Worm (Caenorhabditis elegans) whole organism, mixed stage, embryonic: Measurements from ENCODE around the gene Y43F8B.14.

ENCODE experiments used
- bed-3 ChIP-seq: fragments of 200-800 bp; sonication (Bioruptor generic); optimal IDR thresholded peaks from 3 replicates; lab custom pipeline; 2018; ENCODE audit warnings: mild to moderate bottlenecking, missing genetic modification characterization, moderate library complexity, missing compliant biosample characterization
- ceh-39 ChIP-seq: fragments of 150-350 bp; optimal IDR thresholded peaks from 2 replicates; lab custom pipeline; 2014; ENCODE audit warnings: missing biosample characterization, missing genetic modification characterization
- ceh-43 ChIP-seq: fragments of 200-800 bp; sonication (Bioruptor generic); optimal IDR thresholded peaks from 2 replicates; lab custom pipeline; 2018; ENCODE audit warnings: mild to moderate bottlenecking, missing genetic modification characterization, moderate library complexity, missing compliant biosample characterization
- ceh-83 ChIP-seq: fragments of 200-800 bp; sonication (Bioruptor generic); optimal IDR thresholded peaks from 2 replicates; lab custom pipeline; 2018; ENCODE audit warnings: mild to moderate bottlenecking, missing genetic modification characterization, missing compliant biosample characterization
- ces-1 ChIP-seq: fragments of 150-350 bp; optimal IDR thresholded peaks from 2 replicates; lab custom pipeline; 2014; ENCODE audit warnings: missing biosample characterization, missing genetic modification reagents, missing genetic modification characterization
- cnd-1 ChIP-seq: fragments of 200-800 bp; sonication (Bioruptor generic); optimal IDR thresholded peaks from 2 replicates; lab custom pipeline; 2018; ENCODE audit warnings: mild to moderate bottlenecking, missing genetic modification characterization, missing compliant biosample characterization
- drap-1 ChIP-seq: fragments of 200-800 bp; sonication (Bioruptor generic); optimal IDR thresholded peaks from 3 replicates; lab custom pipeline; 2018; ENCODE audit warnings: mild to moderate bottlenecking, missing genetic modification characterization, missing compliant biosample characterization
- elt-1 ChIP-seq: sonication (generic microtip); optimal IDR thresholded peaks from 2 replicates; lab custom pipeline; 2017; ENCODE audit warnings: missing genetic modification characterization, mild to moderate bottlenecking, missing compliant biosample characterization, antibody characterized with exemption, moderate library complexity, borderline replicate concordance; ENCODE audit not compliant: insufficient read depth
- elt-3 ChIP-seq: fragments of 150-350 bp; optimal IDR thresholded peaks from 2 replicates; lab custom pipeline; 2014; ENCODE audit warnings: missing biosample characterization, missing genetic modification characterization
- flh-1 ChIP-seq: fragments of 200-800 bp; sonication (Bioruptor generic); optimal IDR thresholded peaks from 2 replicates; lab custom pipeline; 2018; ENCODE audit warnings: mild to moderate bottlenecking, missing genetic modification characterization, moderate library complexity, missing compliant biosample characterization
- ham-2 ChIP-seq: fragments of 200-800 bp; sonication (Bioruptor generic); optimal IDR thresholded peaks from 2 replicates; lab custom pipeline; 2018; ENCODE audit warnings: mild to moderate bottlenecking, missing genetic modification characterization, missing compliant biosample characterization
- hlh-1 ChIP-seq: fragments of 150-350 bp; optimal IDR thresholded peaks from 2 replicates; lab custom pipeline; 2014; ENCODE audit warnings: missing biosample characterization, missing genetic modification reagents, missing genetic modification characterization
- lin-32 ChIP-seq: fragments of 200-800 bp; sonication (Bioruptor generic); optimal IDR thresholded peaks from 2 replicates; lab custom pipeline; 2018; ENCODE audit warnings: mild to moderate bottlenecking, missing genetic modification characterization, missing compliant biosample characterization
- mab-5 ChIP-seq: fragments of 150-350 bp; optimal IDR thresholded peaks from 2 replicates; lab custom pipeline; 2014; ENCODE audit warnings: missing biosample characterization, missing genetic modification characterization
- mep-1 ChIP-seq: fragments of 150-350 bp; optimal IDR thresholded peaks from 2 replicates; lab custom pipeline; 2017; ENCODE audit warnings: missing biosample characterization, missing genetic modification reagents, missing genetic modification characterization, inconsistent platforms
- mls-2 ChIP-seq: sonication (generic microtip); optimal IDR thresholded peaks from 2 replicates; lab custom pipeline; 2016; ENCODE audit warnings: mild to moderate bottlenecking, missing genetic modification characterization, moderate library complexity, missing compliant biosample characterization
- nhr-12 ChIP-seq: fragments of 150-350 bp; optimal IDR thresholded peaks from 2 replicates; lab custom pipeline; 2014; ENCODE audit warnings: missing biosample characterization, missing genetic modification characterization
- nhr-2 ChIP-seq: fragments of 150-350 bp; optimal IDR thresholded peaks from 2 replicates; lab custom pipeline; 2014; ENCODE audit warnings: missing biosample characterization, missing genetic modification characterization
- nhr-237 ChIP-seq: fragments of 150-350 bp; optimal IDR thresholded peaks from 2 replicates; lab custom pipeline; 2014; ENCODE audit warnings: missing biosample characterization, missing genetic modification characterization
- nhr-28 ChIP-seq: fragments of 150-350 bp; optimal IDR thresholded peaks from 2 replicates; lab custom pipeline; 2014; ENCODE audit warnings: missing biosample characterization, missing genetic modification characterization
- nhr-76 ChIP-seq: sonication (generic microtip); optimal IDR thresholded peaks from 2 replicates; lab custom pipeline; 2017; ENCODE audit warnings: missing biosample characterization, missing genetic modification characterization
- pha-4 ChIP-seq: fragments of 150-350 bp; optimal IDR thresholded peaks from 2 replicates; lab custom pipeline; 2018; ENCODE audit warnings: missing biosample characterization, missing genetic modification reagents, missing genetic modification characterization
- sem-2 ChIP-seq: fragments of 200-800 bp; sonication (Bioruptor generic); optimal IDR thresholded peaks from 2 replicates; lab custom pipeline; 2018; ENCODE audit warnings: mild to moderate bottlenecking, missing genetic modification characterization, missing compliant biosample characterization
- sptf-1 ChIP-seq: sonication (generic microtip); optimal IDR thresholded peaks from 2 replicates; lab custom pipeline; 2017; ENCODE audit warnings: mild to moderate bottlenecking, missing genetic modification characterization, moderate library complexity, missing compliant biosample characterization
- tbx-8 ChIP-seq: fragments of 200-800 bp; sonication (Bioruptor generic); optimal IDR thresholded peaks from 2 replicates; lab custom pipeline; 2018; ENCODE audit warnings: mild to moderate bottlenecking, missing genetic modification characterization, moderate library complexity, missing compliant biosample characterization
- unc-120 ChIP-seq: sonication (generic microtip); optimal IDR thresholded peaks from 2 replicates; lab custom pipeline; 2017; ENCODE audit warnings: missing genetic modification characterization, missing compliant biosample characterization; ENCODE audit not compliant: poor library complexity, severe bottlenecking
- unc-62 ChIP-seq: fragments of 150-350 bp; optimal IDR thresholded peaks from 2 replicates; lab custom pipeline; 2014; ENCODE audit warnings: missing biosample characterization, missing genetic modification reagents, missing genetic modification characterization
- zip-8 ChIP-seq: fragments of 150-350 bp; optimal IDR thresholded peaks from 2 replicates; lab custom pipeline; 2014; ENCODE audit warnings: missing biosample characterization, missing genetic modification characterization
- ztf-11 ChIP-seq: fragments of 150-350 bp; optimal IDR thresholded peaks from 2 replicates; lab custom pipeline; 2014; ENCODE audit warnings: missing biosample characterization, missing genetic modification characterization

Gene Y43F8B.14

DNA sequence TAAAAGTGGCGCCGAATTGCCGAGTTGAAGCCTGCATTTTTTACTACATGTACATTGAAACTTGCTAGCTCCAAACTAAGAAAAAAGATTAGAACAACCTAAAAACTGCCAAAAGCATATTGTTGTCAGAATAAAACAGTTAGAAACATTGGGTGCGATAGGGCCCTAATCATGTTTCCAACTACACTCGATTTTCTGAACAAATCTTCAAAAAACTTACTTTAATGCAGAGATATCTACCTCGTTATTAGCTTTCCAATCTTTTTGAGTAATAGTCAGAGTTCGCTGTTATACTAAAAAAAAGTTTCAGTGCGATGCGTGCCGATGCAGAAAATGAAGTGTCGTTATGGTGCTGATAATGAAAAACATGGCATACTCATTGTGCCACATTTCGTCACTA lies at the start of gene Y43F8B.14, which contains the start of gene Y43F8B.13:
TSS of gene Y43F8B.14 (minus strand) at position 322 of the 400 bp plus-strand sequence.
TSS of gene Y43F8B.13 (plus strand) at position 301 of the 400 bp plus-strand sequence.
- no peak for TF ChIP-seq mls-2
- no peak for TF ChIP-seq lin-32 (GFP tag; lab: Kevin White, UChicago)

DNA sequence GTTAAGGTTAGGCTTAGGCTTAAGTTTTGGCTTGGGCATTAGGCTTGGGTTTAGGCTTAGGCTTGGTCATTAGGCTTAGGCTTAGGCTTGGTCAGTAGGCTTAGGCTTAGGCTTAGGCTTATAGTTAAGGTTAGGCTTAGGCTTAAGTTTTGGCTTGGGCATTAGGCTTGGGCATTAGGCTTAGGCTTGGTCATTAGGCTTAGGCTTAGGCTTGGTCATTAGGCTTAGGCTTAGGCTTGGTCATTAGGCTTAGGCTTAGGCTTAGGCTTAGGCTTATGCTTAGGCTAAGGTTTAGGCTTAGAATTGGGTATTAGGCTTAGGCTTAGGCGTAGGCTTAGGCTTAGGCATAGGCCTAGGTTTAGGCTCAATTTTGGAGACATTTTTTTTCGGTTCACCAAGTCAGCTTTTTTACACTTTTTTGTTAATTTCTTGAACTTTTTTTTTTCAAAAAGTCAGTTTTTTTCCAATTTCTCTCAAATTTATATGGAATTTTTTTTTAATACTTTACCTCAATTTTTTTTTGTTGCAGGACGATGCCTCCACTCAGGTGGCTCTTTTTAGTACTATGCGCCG lies 46.9 kb upstream of the Y43F8B.14 start, which contains the start of gene Y43F8B.3:
TSS of gene Y43F8B.3 (plus strand) at position 523 of the 573 bp plus-strand sequence.
- TF ChIP-seq ztf-11 (tag; lab: Kevin White, UChicago), result no peak
- no peak for TF ChIP-seq ham-2 (GFP tag; lab: Kevin White, UChicago)
- TF ChIP-seq elt-1 (tag; lab: Kevin White, UChicago), result no peak
- TF ChIP-seq unc-120 (tag; lab: Kevin White, UChicago), result no peak
- TF ChIP-seq flh-1, result no peak
- TF ChIP-seq sem-2, result no peak
- no peak for TF ChIP-seq nhr-2 (tag; lab: Kevin White, UChicago)
- no peak for TF ChIP-seq tbx-8
- TF ChIP-seq hlh-1 (tag; lab: Kevin White, UChicago), result no peak
- TF ChIP-seq pha-4 (tag; lab: Kevin White, UChicago), result no peak

- TF ChIP-seq nhr-76 (no peak), elt-3 (no peak), unc-120 (tag; lab: Kevin White, UChicago) (no peak), ceh-39 (tag; lab: Kevin White, UChicago) (no peak), ceh-83 (no peak), nhr-12 (tag; lab: Kevin White, UChicago) (no peak), cnd-1 (tag; lab: Kevin White, UChicago) (no peak), bed-3 (no peak), zip-8 (tag; lab: Kevin White, UChicago) (no peak), nhr-237 (tag; lab: Kevin White, UChicago) (no peak), ces-1 (GFP tag; lab: Kevin White, UChicago) (no peak)
Measured at ce11 chrV:19501389-19501788, 45.6 kb upstream of the Y43F8B.14 start.

DNA sequence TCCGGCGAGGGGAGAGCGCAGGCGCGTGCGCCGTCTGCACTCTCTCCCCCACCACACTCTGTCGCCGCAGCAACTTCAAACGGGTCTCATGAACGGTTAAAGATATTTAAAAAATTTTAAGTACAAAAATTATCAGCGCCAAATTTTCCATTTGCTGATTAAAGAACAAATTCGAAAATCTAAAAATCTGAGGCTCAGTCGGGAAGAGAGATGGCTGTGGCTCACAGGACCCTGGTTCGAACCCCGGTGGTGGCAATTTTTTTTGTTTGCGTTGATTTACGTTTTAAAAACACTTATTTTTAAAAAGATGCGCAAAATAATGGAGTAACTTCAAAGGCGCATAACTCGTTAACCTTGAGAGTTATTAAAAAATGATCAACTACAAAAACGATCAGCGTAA lies 41.3 kb upstream of the Y43F8B.14 start:
- TF ChIP-seq nhr-237 (tag; lab: Kevin White, UChicago) (no peak), ceh-43 (GFP tag; lab: Kevin White, UChicago) (no peak), lin-32 (GFP tag; lab: Kevin White, UChicago) (no peak), mep-1 (tag; lab: Kevin White, UChicago) (no peak), zip-8 (tag; lab: Kevin White, UChicago) (no peak), bed-3 (no peak), flh-1 (no peak)

DNA sequence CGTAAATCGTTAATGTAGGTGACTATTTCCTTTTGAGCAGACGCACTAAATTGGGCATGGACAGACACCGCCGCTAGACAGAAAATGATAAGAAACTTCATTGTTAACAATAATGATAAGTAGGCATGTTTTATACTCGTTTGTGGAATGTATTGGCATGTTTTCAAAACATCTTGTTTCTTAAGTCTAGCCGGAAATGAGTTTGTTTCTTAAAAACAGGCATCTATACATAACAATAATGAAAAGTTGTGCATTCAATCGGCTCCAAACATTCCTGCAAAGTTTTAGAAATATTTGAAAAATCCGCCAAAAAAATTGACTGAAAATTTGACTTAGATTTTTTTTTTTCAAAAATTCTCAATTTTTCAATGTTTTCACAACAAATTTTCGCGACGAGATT lies 39.8 kb upstream of the Y43F8B.14 start, which contains the start of gene scl-21:
TSS of gene scl-21 (minus strand) at position 101 of the 400 bp plus-strand sequence.
- TF ChIP-seq flh-1 (no peak), sptf-1 (tag; lab: Kevin White, UChicago) (no peak), ztf-11 (tag; lab: Kevin White, UChicago) (no peak), bed-3 (no peak), lin-32 (GFP tag; lab: Kevin White, UChicago) (no peak), mab-5 (tag; lab: Kevin White, UChicago) (no peak), elt-3 (no peak), tbx-8 (no peak), nhr-2 (tag; lab: Kevin White, UChicago) (no peak), elt-1 (tag; lab: Kevin White, UChicago) (no peak)

ce11 chrV:19495145-19495544 lies 39.4 kb upstream of the Y43F8B.14 start:
- TF ChIP-seq nhr-28 (tag; lab: Kevin White, UChicago) (no peak), lin-32 (GFP tag; lab: Kevin White, UChicago) (no peak), sptf-1 (tag; lab: Kevin White, UChicago) (no peak), flh-1 (no peak), unc-62 (GFP tag; lab: Kevin White, UChicago) (no peak), unc-120 (tag; lab: Kevin White, UChicago) (no peak), drap-1 (GFP tag; lab: Kevin White, UChicago) (peak; percentile 8)
